Worm (Caenorhabditis elegans) whole organism, L4/young adult: ENCODE data around the gene srlf-2.

Experiments
- W03F9.2 ChIP-seq: fragments of 150-350 bp; optimal IDR thresholded peaks from 2 replicates; lab custom pipeline; 2014; ENCODE audit warnings: missing biosample characterization, missing genetic modification characterization
- dao-5 ChIP-seq: sonication (generic microtip); optimal IDR thresholded peaks from 2 replicates; lab custom pipeline; 2016; ENCODE audit warnings: missing genotype, missing genetic modification characterization, moderate library complexity, missing compliant biosample characterization
- him-1 ChIP-seq: sonication (generic microtip); optimal IDR thresholded peaks from 2 replicates; lab custom pipeline; 2016; ENCODE audit warnings: missing genotype, missing genetic modification reagents, missing genetic modification characterization, missing compliant biosample characterization

The srlf-2 gene

ce11 chrIV:8529039-8529438 is 39.0 kb downstream of the srlf-2 start:
- TF ChIP-seq W03F9.2 = no peak
- no peak for TF ChIP-seq dao-5 (tag; lab: Kevin White, UChicago)
- no peak for TF ChIP-seq him-1 (tag; lab: Kevin White, UChicago)

- no peak for TF ChIP-seq dao-5 (tag; lab: Kevin White, UChicago)
- TF ChIP-seq him-1 (tag; lab: Kevin White, UChicago) = no peak
- TF ChIP-seq W03F9.2 = peak; percentile 46
Measured at ce11 chrIV:8530042-8531027, 40.3 kb downstream of the srlf-2 start.

DNA sequence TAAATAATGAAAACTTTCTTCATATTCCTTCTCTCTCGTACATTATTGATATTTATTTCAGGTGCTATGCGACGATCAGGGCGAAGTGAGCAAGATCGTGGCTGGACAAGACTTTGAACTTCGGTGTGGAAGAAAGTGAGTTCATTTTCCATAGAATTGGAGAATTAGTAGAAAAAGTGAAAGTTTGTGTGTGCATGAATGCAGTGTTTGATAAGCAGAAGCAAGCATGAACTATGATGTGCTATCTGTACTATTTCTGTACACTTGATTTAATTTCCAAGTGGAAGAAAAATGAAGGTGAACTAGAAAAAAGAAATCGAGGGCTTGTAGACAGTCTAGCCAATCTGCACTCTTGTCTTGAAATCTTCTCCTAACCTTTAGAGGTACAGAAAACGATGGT is 42.0 kb downstream of the srlf-2 start:
- TF ChIP-seq him-1 (tag; lab: Kevin White, UChicago) (no peak), W03F9.2 (no peak), dao-5 (tag; lab: Kevin White, UChicago) (no peak)

- TF ChIP-seq W03F9.2 (no peak), dao-5 (tag; lab: Kevin White, UChicago) (no peak), him-1 (tag; lab: Kevin White, UChicago) (no peak)
Measured at ce11 chrIV:8532796-8533195, 42.8 kb downstream of the srlf-2 start.

DNA sequence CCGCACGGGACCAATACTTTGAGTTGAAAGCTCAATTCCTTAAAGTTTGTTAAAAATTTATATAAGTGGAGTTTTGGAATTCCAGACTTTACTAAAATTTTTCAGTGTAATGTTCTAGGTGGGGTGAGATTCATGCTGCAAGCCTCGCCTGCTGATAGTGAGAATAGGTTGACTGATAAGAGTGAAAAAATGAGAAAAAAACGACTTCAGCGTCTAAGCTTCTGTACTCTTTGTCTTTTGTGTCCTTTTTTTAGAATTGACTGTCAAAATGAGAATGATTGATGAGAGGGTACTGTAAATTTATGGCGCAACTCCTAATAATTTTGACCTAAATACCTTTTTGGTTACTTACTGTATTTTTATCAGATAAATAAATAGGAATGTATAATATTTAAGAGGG is 44.2 kb downstream of the srlf-2 start:
- TF ChIP-seq him-1 (tag; lab: Kevin White, UChicago) = no peak
- no peak for TF ChIP-seq W03F9.2
- no peak for TF ChIP-seq dao-5 (tag; lab: Kevin White, UChicago)

- peak; percentile 23 for TF ChIP-seq W03F9.2
- TF ChIP-seq him-1 (tag; lab: Kevin White, UChicago) = no peak
Measured at ce11 chrIV:8534997-8535414, 45.0 kb downstream of the srlf-2 start.

DNA sequence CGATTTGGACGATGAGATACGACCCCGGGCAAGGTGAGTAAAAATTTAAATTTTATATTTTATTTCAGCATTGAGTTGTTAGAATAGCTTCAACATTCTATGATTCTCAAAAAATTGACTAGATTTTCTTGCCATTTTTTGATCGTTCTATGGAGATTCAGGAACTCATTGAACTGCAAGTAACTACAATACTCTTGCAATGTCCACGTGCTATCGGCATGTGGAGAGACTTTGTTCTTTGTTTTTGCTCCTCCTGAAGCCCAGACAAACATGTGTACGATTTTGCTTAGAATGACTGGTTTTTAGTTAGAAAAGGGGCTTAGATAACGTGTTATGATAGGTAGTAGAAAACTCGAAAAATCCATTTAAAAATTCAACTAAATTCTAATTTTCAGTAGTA is 45.9 kb downstream of the srlf-2 start:
- TF ChIP-seq W03F9.2 (no peak), dao-5 (tag; lab: Kevin White, UChicago) (no peak), him-1 (tag; lab: Kevin White, UChicago) (no peak)

- no peak for TF ChIP-seq him-1 (tag; lab: Kevin White, UChicago)
- no peak for TF ChIP-seq dao-5 (tag; lab: Kevin White, UChicago)
- no peak for TF ChIP-seq W03F9.2
Measured at ce11 chrIV:8538011-8538658, 48.1 kb downstream of the srlf-2 start.

ce11 chrIV:8538659-8539173 is 48.7 kb downstream of the srlf-2 start, which contains the start of gene hyl-1:
Gene hyl-1, plus strand, starts transcription at chrIV:8539123.
- no peak for TF ChIP-seq dao-5 (tag; lab: Kevin White, UChicago)
- no peak for TF ChIP-seq him-1 (tag; lab: Kevin White, UChicago)
- no peak for TF ChIP-seq W03F9.2

DNA sequence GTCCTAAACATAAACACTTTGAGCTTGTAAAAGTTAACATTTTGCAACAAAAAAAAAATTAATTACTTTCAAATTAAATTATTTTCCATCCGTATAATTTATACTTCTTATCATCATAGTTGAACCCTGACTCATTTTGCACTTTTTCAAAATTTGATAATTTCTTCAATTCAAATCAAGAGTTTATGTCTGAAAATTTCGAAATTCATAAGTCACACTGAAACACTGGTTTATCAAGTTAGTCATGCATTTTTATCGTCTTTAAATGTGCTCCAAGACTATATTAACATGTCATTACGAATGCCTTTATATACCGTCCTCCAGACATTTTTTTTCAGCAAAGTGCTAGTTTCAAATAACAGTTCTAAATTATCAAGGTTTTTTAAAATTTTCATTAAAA is 49.6 kb downstream of the srlf-2 start:
- TF ChIP-seq him-1 (tag; lab: Kevin White, UChicago) (no peak), dao-5 (tag; lab: Kevin White, UChicago) (no peak), W03F9.2 (no peak)

- TF ChIP-seq him-1 (tag; lab: Kevin White, UChicago) (no peak), dao-5 (tag; lab: Kevin White, UChicago) (no peak), W03F9.2 (no peak)
Measured at ce11 chrIV:8540268-8540667, 50.3 kb downstream of the srlf-2 start.
